Fruit fly (Drosophila melanogaster): Measurements from ENCODE around the gene CG12698.

DNA sequence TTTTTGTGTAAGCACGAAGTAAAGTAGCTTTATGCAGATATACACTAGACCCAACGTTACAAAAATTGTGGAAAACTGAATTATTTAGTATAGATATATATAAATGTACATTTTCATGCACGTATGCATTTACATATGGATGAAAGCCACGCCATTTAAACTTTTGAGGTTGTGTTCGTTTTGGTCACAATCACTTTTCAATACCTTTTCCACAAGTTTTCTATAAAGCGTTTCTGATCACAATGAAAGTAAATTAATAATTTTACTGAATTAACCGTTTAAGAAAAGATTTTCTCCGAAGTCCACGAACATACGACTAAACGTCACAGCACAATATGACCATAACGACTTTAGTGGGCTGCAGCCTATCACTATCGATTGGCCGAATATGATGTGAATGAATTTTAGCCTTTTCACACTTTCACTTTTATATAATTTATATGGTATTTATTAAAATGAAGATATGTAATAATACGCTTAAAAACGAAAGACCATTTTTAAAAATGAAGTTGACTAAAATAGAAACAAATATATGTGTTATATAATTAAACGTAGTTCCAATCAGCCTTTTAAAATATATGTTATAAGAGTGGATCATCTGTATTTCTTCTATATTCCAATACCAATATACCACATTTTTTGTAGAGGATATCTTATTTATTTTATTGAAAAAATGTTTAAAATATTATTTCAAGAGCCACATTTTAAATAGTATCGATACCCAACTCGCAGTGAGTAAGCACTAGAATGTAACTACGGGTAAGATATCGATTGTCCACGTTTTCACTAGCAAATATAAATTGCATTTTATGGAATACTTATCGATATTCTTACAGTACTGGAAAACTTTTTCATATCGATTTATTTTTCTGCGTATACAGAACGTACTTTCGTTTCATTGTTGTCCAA, 14.1 kb upstream of the CG12698 start, which contains the start of the genes CG46312, eIF5 and exd:
- TF ChIP-seq net (GFP tag; optimal IDR thresholded peaks at IDR 0.05) (no peak), lz (GFP tag; optimal IDR thresholded peaks at IDR 0.05) (no peak), CG6792 (GFP tag; optimal IDR thresholded peaks at IDR 0.05) (no peak), topi (GFP tag; optimal IDR thresholded peaks at IDR 0.05) (no peak), svp (GFP tag) (no peak), CG11294 (GFP tag; IDR thresholded peaks at IDR 0.05) (no peak), fd59A (GFP tag; optimal IDR thresholded peaks at IDR 0.05) (no peak), Sox14 (GFP tag; optimal IDR thresholded peaks at IDR 0.05) (no peak), CG10631 (GFP tag; optimal IDR thresholded peaks at IDR 0.05) (peak; percentile 17), Gug (GFP tag; IDR thresholded peaks at IDR 0.05) (no peak), Blimp-1 (GFP tag; optimal IDR thresholded peaks at IDR 0.05) (no peak), esn (GFP tag; optimal IDR thresholded peaks at IDR 0.05) (no peak), CG6854 (GFP tag; optimal IDR thresholded peaks at IDR 0.05) (no peak), vri (GFP tag; optimal IDR thresholded peaks at IDR 0.05) (no peak)
